Worm (Caenorhabditis elegans) whole organism, L4 larva: ENCODE data around the gene T12G3.2.

Source experiments
- ces-1 ChIP-seq: fragments of 150-350 bp; sonication (generic microtip); optimal IDR thresholded peaks from 4 replicates; lab custom pipeline; 2014; ENCODE audit warnings: missing biosample characterization, missing genetic modification reagents, missing genetic modification characterization
- lim-7 ChIP-seq: fragments of 200-800 bp; sonication (Bioruptor generic); IDR thresholded peaks from 2 replicates; pipeline ENCODE4 v1.3.6; 2022; ENCODE audit warnings: missing genetic modification characterization, missing compliant biosample characterization
- mep-1 ChIP-seq: fragments of 150-350 bp; sonication (generic microtip); optimal IDR thresholded peaks from 3 replicates; lab custom pipeline; 2014; ENCODE audit warnings: missing biosample characterization, missing genetic modification characterization
- nhr-237 ChIP-seq: sonication (generic microtip); optimal IDR thresholded peaks from 2 replicates; lab custom pipeline; 2017; ENCODE audit warnings: missing biosample characterization, missing genetic modification characterization
- nhr-25 ChIP-seq: sonication (generic microtip); optimal IDR thresholded peaks from 2 replicates; lab custom pipeline; 2017; ENCODE audit warnings: missing genetic modification characterization, mild to moderate bottlenecking, missing compliant biosample characterization, antibody characterized with exemption, moderate library complexity, borderline replicate concordance; ENCODE audit not compliant: insufficient read depth
- nhr-76 ChIP-seq: fragments of 150-350 bp; optimal IDR thresholded peaks from 2 replicates; lab custom pipeline; 2014; ENCODE audit warnings: missing biosample characterization, missing genetic modification characterization
- ztf-11 ChIP-seq: fragments of 150-350 bp; optimal IDR thresholded peaks from 2 replicates; lab custom pipeline; 2014; ENCODE audit warnings: missing biosample characterization, missing genetic modification characterization

DNA sequence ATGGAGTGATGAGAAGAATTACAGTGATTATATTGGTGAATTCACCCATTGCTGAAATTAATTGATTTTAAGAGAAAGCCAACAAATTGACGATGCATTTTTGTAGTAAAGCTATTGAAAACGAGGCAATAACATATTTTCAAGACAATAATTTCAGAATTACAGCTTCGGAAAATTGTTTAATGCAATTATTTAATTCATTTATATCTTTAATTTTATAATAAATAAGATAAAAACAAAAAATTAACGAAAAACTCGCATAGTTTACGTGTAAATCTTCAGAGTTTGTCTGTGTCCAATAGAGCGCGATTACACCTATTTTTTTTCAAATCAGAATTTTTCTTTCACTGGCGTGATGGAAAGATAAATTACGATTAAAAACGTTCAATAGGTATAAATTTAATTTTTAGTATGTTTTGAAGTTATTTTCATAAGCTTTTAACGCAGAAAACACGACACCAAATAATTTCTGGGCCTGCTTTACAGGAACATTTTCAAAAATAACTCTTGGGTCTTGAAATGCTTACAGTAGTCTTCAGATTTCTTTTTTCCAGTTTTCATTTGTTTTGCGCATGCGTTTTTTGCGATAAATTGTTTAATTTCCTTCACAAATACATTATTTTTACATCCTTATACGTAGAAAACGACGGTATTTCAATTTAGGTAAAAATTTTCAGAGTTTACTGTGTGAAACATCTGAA, 31.5 kb upstream of the T12G3.2 start, which contains the start of gene tmed-1:
- TF ChIP-seq nhr-76 = no peak
- TF ChIP-seq nhr-25 = no peak
- TF ChIP-seq nhr-237 (tag; lab: Kevin White, UChicago) = no peak
- no peak for TF ChIP-seq ces-1 (GFP tag; lab: Kevin White, UChicago)
- no peak for TF ChIP-seq mep-1 (tag; lab: Kevin White, UChicago)
- no peak for TF ChIP-seq ztf-11 (tag; lab: Kevin White, UChicago)
- no peak for TF ChIP-seq lim-7
